Worm (Caenorhabditis elegans): ENCODE data around the gene srr-10.

- no peak for TF ChIP-seq nhr-77 (tag; optimal IDR thresholded peaks at IDR 0.05)
- TF ChIP-seq F49E8.2 (tag; optimal IDR thresholded peaks at IDR 0.05; ENCODE audit: borderline replicate concordance): no peak
Measured at ce11 chrV:7728679-7729027, 6.8 kb upstream of the srr-10 start, which contains the start of gene Y97E10C.1.
